Worm (Caenorhabditis elegans): Measurements from ENCODE around the gene catp-7.

ce11 chrIV:8540268-8540667 is 45.5 kb upstream of the catp-7 start:
- no peak for TF ChIP-seq blmp-1 (tag; optimal IDR thresholded peaks at IDR 0.05; ENCODE audit: insufficient read depth)
- no peak for TF ChIP-seq mdl-1 (tag; optimal IDR thresholded peaks at IDR 0.05)
- no peak for TF ChIP-seq ztf-11 (tag; optimal IDR thresholded peaks at IDR 0.05)
- no peak for TF ChIP-seq nhr-23 (tag; optimal IDR thresholded peaks at IDR 0.05)
- no peak for TF ChIP-seq nhr-12 (tag; optimal IDR thresholded peaks at IDR 0.05)
- TF ChIP-seq peb-1 (tag; optimal IDR thresholded peaks at IDR 0.05) = no peak
- no peak for TF ChIP-seq ceh-82 (tag; optimal IDR thresholded peaks at IDR 0.05)
- TF ChIP-seq unc-62 (GFP tag; optimal IDR thresholded peaks at IDR 0.05) = no peak
- TF ChIP-seq nhr-237 (tag; optimal IDR thresholded peaks at IDR 0.05) = no peak
- no peak for TF ChIP-seq zag-1 (tag; optimal IDR thresholded peaks at IDR 0.05)
- no peak for TF ChIP-seq lsy-2 (tag; optimal IDR thresholded peaks at IDR 0.05)

All from whole organism, L2 larva.